Worm (Caenorhabditis elegans): ENCODE results near the gene C28H8.7.

Gene C28H8.7

ce11 chrIII:5843662-5844061, 43.1 kb downstream of the C28H8.7 start:
- TF ChIP-seq hmg-4 (GFP tag; optimal IDR thresholded peaks at IDR 0.05) = peak; percentile 12
- no peak for TF ChIP-seq tra-4 (tag; optimal IDR thresholded peaks at IDR 0.05)

ce11 chrIII:5842920-5843319, 43.9 kb downstream of the C28H8.7 start:
- TF ChIP-seq tra-4 (tag; optimal IDR thresholded peaks at IDR 0.05) (no peak), pes-1 (GFP tag; IDR thresholded peaks at IDR 0.05) (no peak), hmbx-1 (tag; optimal IDR thresholded peaks at IDR 0.05) (no peak), hmg-4 (GFP tag; optimal IDR thresholded peaks at IDR 0.05) (no peak)

ce11 chrIII:5841676-5842075, 45.1 kb downstream of the C28H8.7 start:
- TF ChIP-seq tbx-11 (GFP tag; IDR thresholded peaks at IDR 0.05) (no peak), pes-1 (GFP tag; IDR thresholded peaks at IDR 0.05) (no peak), scrt-1 (GFP tag; IDR thresholded peaks at IDR 0.05) (no peak), hmg-4 (GFP tag; optimal IDR thresholded peaks at IDR 0.05) (no peak), B0310.2 (tag; optimal IDR thresholded peaks at IDR 0.05) (no peak), hnd-1 (tag; optimal IDR thresholded peaks at IDR 0.05) (no peak), flt-1 (GFP tag; IDR thresholded peaks at IDR 0.05) (no peak), ets-7 (tag; optimal IDR thresholded peaks at IDR 0.05) (no peak), aly-1 (tag; optimal IDR thresholded peaks at IDR 0.05) (no peak)

- TF ChIP-seq ets-7 (tag; optimal IDR thresholded peaks at IDR 0.05) = no peak
- TF ChIP-seq B0310.2 (tag; optimal IDR thresholded peaks at IDR 0.05) = no peak
- TF ChIP-seq sea-1 (GFP tag; conservative IDR thresholded peaks at IDR 0.05) = no peak
- TF ChIP-seq scrt-1 (GFP tag; IDR thresholded peaks at IDR 0.05) = no peak
- no peak for TF ChIP-seq ama-1 (optimal IDR thresholded peaks at IDR 0.05)
- no peak for TF ChIP-seq tbx-11 (GFP tag; IDR thresholded peaks at IDR 0.05)
- no peak for TF ChIP-seq pes-1 (GFP tag; IDR thresholded peaks at IDR 0.05)
- no peak for TF ChIP-seq tbx-37 (GFP tag; conservative IDR thresholded peaks at IDR 0.05)
- TF ChIP-seq aly-1 (tag; optimal IDR thresholded peaks at IDR 0.05) = no peak
- no peak for TF ChIP-seq F13C5.2 (tag; optimal IDR thresholded peaks at IDR 0.05)
- TF ChIP-seq ceh-36 (tag; optimal IDR thresholded peaks at IDR 0.05) = no peak
- TF ChIP-seq tra-4 (tag; optimal IDR thresholded peaks at IDR 0.05) = no peak
- no peak for TF ChIP-seq hmg-4 (GFP tag; optimal IDR thresholded peaks at IDR 0.05)
- TF ChIP-seq flt-1 (GFP tag; IDR thresholded peaks at IDR 0.05) = no peak
- TF ChIP-seq hnd-1 (tag; optimal IDR thresholded peaks at IDR 0.05) = no peak
- TF ChIP-seq hmbx-1 (tag; optimal IDR thresholded peaks at IDR 0.05) = no peak
- no peak for TF ChIP-seq ceh-13 (GFP tag; optimal IDR thresholded peaks at IDR 0.05)
Observed at ce11 chrIII:5840815-5841573, 45.8 kb downstream of the C28H8.7 start.

ce11 chrIII:5840277-5840676, 46.5 kb downstream of the C28H8.7 start:
- TF ChIP-seq tbx-11 (GFP tag; IDR thresholded peaks at IDR 0.05) = no peak
- no peak for TF ChIP-seq flt-1 (GFP tag; IDR thresholded peaks at IDR 0.05)
- no peak for TF ChIP-seq tra-4 (tag; optimal IDR thresholded peaks at IDR 0.05)
- no peak for TF ChIP-seq ama-1 (optimal IDR thresholded peaks at IDR 0.05)
- no peak for TF ChIP-seq hmg-4 (GFP tag; optimal IDR thresholded peaks at IDR 0.05)
- no peak for TF ChIP-seq F13C5.2 (tag; optimal IDR thresholded peaks at IDR 0.05)
- no peak for TF ChIP-seq aly-1 (tag; optimal IDR thresholded peaks at IDR 0.05)
- TF ChIP-seq ceh-36 (tag; optimal IDR thresholded peaks at IDR 0.05) = no peak
- TF ChIP-seq hnd-1 (tag; optimal IDR thresholded peaks at IDR 0.05) = no peak

ce11 chrIII:5839598-5839997, 47.2 kb downstream of the C28H8.7 start:
- TF ChIP-seq flt-1 (GFP tag; IDR thresholded peaks at IDR 0.05) (no peak), aly-1 (tag; optimal IDR thresholded peaks at IDR 0.05) (no peak), sea-1 (GFP tag; conservative IDR thresholded peaks at IDR 0.05) (no peak), hmbx-1 (tag; optimal IDR thresholded peaks at IDR 0.05) (no peak), ets-7 (tag; optimal IDR thresholded peaks at IDR 0.05) (no peak), F13C5.2 (tag; optimal IDR thresholded peaks at IDR 0.05) (no peak), ceh-13 (GFP tag; optimal IDR thresholded peaks at IDR 0.05) (no peak), scrt-1 (GFP tag; IDR thresholded peaks at IDR 0.05) (no peak), B0310.2 (tag; optimal IDR thresholded peaks at IDR 0.05) (no peak)

- TF ChIP-seq tra-4 (tag; optimal IDR thresholded peaks at IDR 0.05) (no peak), tbx-11 (GFP tag; IDR thresholded peaks at IDR 0.05) (no peak), B0310.2 (tag; optimal IDR thresholded peaks at IDR 0.05) (no peak), pes-1 (GFP tag; IDR thresholded peaks at IDR 0.05) (no peak), hmg-4 (GFP tag; optimal IDR thresholded peaks at IDR 0.05) (no peak), hmbx-1 (tag; optimal IDR thresholded peaks at IDR 0.05) (no peak), hnd-1 (tag; optimal IDR thresholded peaks at IDR 0.05) (no peak), ceh-36 (tag; optimal IDR thresholded peaks at IDR 0.05) (no peak), sea-1 (GFP tag; conservative IDR thresholded peaks at IDR 0.05) (no peak), tbx-37 (GFP tag; conservative IDR thresholded peaks at IDR 0.05) (no peak), F13C5.2 (tag; optimal IDR thresholded peaks at IDR 0.05) (no peak), flt-1 (GFP tag; IDR thresholded peaks at IDR 0.05) (no peak)
Observed at ce11 chrIII:5839147-5839546, 47.6 kb downstream of the C28H8.7 start.

- TF ChIP-seq tra-4 (tag; optimal IDR thresholded peaks at IDR 0.05) = no peak
- TF ChIP-seq scrt-1 (GFP tag; IDR thresholded peaks at IDR 0.05) = no peak
- TF ChIP-seq tbx-37 (GFP tag; conservative IDR thresholded peaks at IDR 0.05) = no peak
- TF ChIP-seq aly-1 (tag; optimal IDR thresholded peaks at IDR 0.05) = no peak
- TF ChIP-seq tbx-11 (GFP tag; IDR thresholded peaks at IDR 0.05) = no peak
- TF ChIP-seq flt-1 (GFP tag; IDR thresholded peaks at IDR 0.05) = no peak
- no peak for TF ChIP-seq ceh-13 (GFP tag; optimal IDR thresholded peaks at IDR 0.05)
- no peak for TF ChIP-seq ama-1 (optimal IDR thresholded peaks at IDR 0.05)
- no peak for TF ChIP-seq F13C5.2 (tag; optimal IDR thresholded peaks at IDR 0.05)
- no peak for TF ChIP-seq ets-7 (tag; optimal IDR thresholded peaks at IDR 0.05)
Observed at ce11 chrIII:5838159-5839046, 48.4 kb downstream of the C28H8.7 start.

Measured in whole organism, early embryonic.